Worm (Caenorhabditis elegans) whole organism, L4 larva: ENCODE data around the gene F11C1.10.

Experiments used
- D1046.2 ChIP-seq: fragments of 200-800 bp; sonication (Bioruptor generic); IDR thresholded peaks from 2 replicates; pipeline ENCODE4 v1.3.6; 2022; ENCODE audit warnings: missing genetic modification characterization, missing compliant biosample characterization
- F26F4.8 ChIP-seq: fragments of 200-800 bp; sonication (Bioruptor generic); conservative IDR thresholded peaks from 2 replicates; pipeline ENCODE4 v1.3.6; 2022; ENCODE audit warnings: missing genetic modification characterization, missing compliant biosample characterization
- F44E2.7 ChIP-seq: fragments of 200-800 bp; sonication (Bioruptor generic); IDR thresholded peaks from 2 replicates; pipeline ENCODE4 v2.1.2; 2022; ENCODE audit warnings: missing genetic modification characterization, missing compliant biosample characterization
- Y105C5A.15 ChIP-seq: fragments of 200-800 bp; sonication (Bioruptor generic); IDR thresholded peaks from 2 replicates; pipeline ENCODE4 v1.3.6; 2022; ENCODE audit warnings: missing genetic modification characterization, missing compliant biosample characterization
- Y5F2A.4 ChIP-seq: fragments of 200-800 bp; sonication (Bioruptor generic); optimal IDR thresholded peaks from 2 replicates; lab custom pipeline; 2018; ENCODE audit warnings: mild to moderate bottlenecking, missing genetic modification characterization, missing compliant biosample characterization
- Y75B8A.6 ChIP-seq: fragments of 200-800 bp; sonication (Bioruptor generic); IDR thresholded peaks from 2 replicates; pipeline ENCODE4 v1.3.6; 2022; ENCODE audit warnings: missing genetic modification reagents, missing genetic modification characterization, missing compliant biosample characterization
- ZK337.2 ChIP-seq: fragments of 200-800 bp; sonication (Bioruptor generic); IDR thresholded peaks from 2 replicates; pipeline ENCODE4 v1.3.6; 2022; ENCODE audit warnings: missing genetic modification reagents, missing genetic modification characterization, missing compliant biosample characterization
- ceh-20 ChIP-seq: fragments of 200-800 bp; sonication (Bioruptor generic); IDR thresholded peaks from 2 replicates; pipeline ENCODE4 v1.3.6; 2022; ENCODE audit warnings: missing genetic modification reagents, missing genetic modification characterization, missing compliant biosample characterization
- ceh-28 ChIP-seq: fragments of 150-350 bp; optimal IDR thresholded peaks from 2 replicates; lab custom pipeline; 2014; ENCODE audit warnings: missing biosample characterization, missing genetic modification reagents, missing genetic modification characterization
- ceh-44 ChIP-seq: fragments of 200-800 bp; sonication (Bioruptor generic); IDR thresholded peaks from 2 replicates; pipeline ENCODE4 v1.3.6; 2022; ENCODE audit warnings: missing genetic modification reagents, missing genetic modification characterization, missing compliant biosample characterization
- daf-16 ChIP-seq, 3 experiments: sonication (generic microtip); optimal IDR thresholded peaks; 2 replicates each; lab custom pipeline; 2016 to 2017; ENCODE audit warnings: missing genetic modification characterization in 3 of 3, missing genetic modification reagents in 3 of 3, mild to moderate bottlenecking in 2 of 3, missing compliant biosample characterization in 2 of 3, missing biosample characterization in 1 of 3, moderate library complexity in 1 of 3
- dmd-6 ChIP-seq: fragments of 200-800 bp; sonication (Bioruptor generic); IDR thresholded peaks from 2 replicates; pipeline ENCODE4 v1.3.6; 2022; ENCODE audit warnings: missing genetic modification reagents, missing genetic modification characterization, missing compliant biosample characterization
- dmd-8 ChIP-seq: fragments of 200-800 bp; sonication (Bioruptor generic); IDR thresholded peaks from 2 replicates; pipeline ENCODE4 v1.3.6; 2022; ENCODE audit warnings: missing genetic modification characterization, missing compliant biosample characterization
- dve-1 ChIP-seq: sonication (generic microtip); optimal IDR thresholded peaks from 2 replicates; lab custom pipeline; 2017; ENCODE audit warnings: antibody characterized with exemption, mild to moderate bottlenecking, missing genetic modification characterization, missing compliant biosample characterization; ENCODE audit not compliant: insufficient read depth
- hlh-11 ChIP-seq: fragments of 200-800 bp; sonication (Bioruptor generic); optimal IDR thresholded peaks from 2 replicates; lab custom pipeline; 2018; ENCODE audit warnings: mild to moderate bottlenecking, missing genetic modification characterization, missing compliant biosample characterization
- hlh-30 ChIP-seq: sonication (generic microtip); optimal IDR thresholded peaks from 2 replicates; lab custom pipeline; 2017; ENCODE audit warnings: antibody characterized with exemption, mild to moderate bottlenecking, missing genetic modification characterization, missing compliant biosample characterization; ENCODE audit not compliant: insufficient read depth
- jun-1 ChIP-seq: fragments of 150-350 bp; optimal IDR thresholded peaks from 2 replicates; lab custom pipeline; 2014; ENCODE audit warnings: missing biosample characterization, missing genetic modification reagents, missing genetic modification characterization
- lin-1 ChIP-seq: fragments of 200-800 bp; sonication (Bioruptor generic); IDR thresholded peaks from 2 replicates; pipeline ENCODE4 v1.3.6; 2022; ENCODE audit warnings: missing genetic modification reagents, missing genetic modification characterization, missing compliant biosample characterization
- lin-38 ChIP-seq: fragments of 200-800 bp; sonication (Bioruptor generic); IDR thresholded peaks from 2 replicates; pipeline ENCODE4 v1.3.6; 2022; ENCODE audit warnings: missing genetic modification reagents, missing genetic modification characterization, missing compliant biosample characterization
- lir-3 ChIP-seq: sonication (generic microtip); optimal IDR thresholded peaks from 2 replicates; lab custom pipeline; 2016; ENCODE audit warnings: mild to moderate bottlenecking, missing genetic modification characterization, missing compliant biosample characterization
- lsy-2 ChIP-seq, 2 experiments: fragments of 150-350 bp in 1 of 2; sonication (generic microtip) in 1 of 2; optimal IDR thresholded peaks; 2 replicates each; lab custom pipeline; 2014 to 2017; ENCODE audit warnings: missing biosample characterization in 2 of 2, missing genetic modification characterization in 2 of 2
- madf-9 ChIP-seq: fragments of 200-800 bp; sonication (Bioruptor generic); conservative IDR thresholded peaks from 2 replicates; pipeline ENCODE4 v1.3.6; 2022; ENCODE audit warnings: missing genetic modification reagents, missing genetic modification characterization, missing compliant biosample characterization
- mep-1 ChIP-seq: fragments of 150-350 bp; sonication (generic microtip); optimal IDR thresholded peaks from 3 replicates; lab custom pipeline; 2014; ENCODE audit warnings: missing biosample characterization, missing genetic modification characterization
- mxl-2 ChIP-seq: fragments of 200-800 bp; sonication (Bioruptor generic); conservative IDR thresholded peaks from 2 replicates; pipeline ENCODE4 v1.3.6; 2022; ENCODE audit warnings: missing genetic modification reagents, missing genetic modification characterization, missing compliant biosample characterization
- mxl-3 ChIP-seq: fragments of 200-800 bp; sonication (Bioruptor generic); optimal IDR thresholded peaks from 2 replicates; lab custom pipeline; 2018; ENCODE audit warnings: mild to moderate bottlenecking, missing genetic modification characterization, missing compliant biosample characterization
- nhr-102 ChIP-seq: sonication (generic microtip); optimal IDR thresholded peaks from 2 replicates; lab custom pipeline; 2016; ENCODE audit warnings: mild to moderate bottlenecking, missing genetic modification characterization, moderate library complexity, missing compliant biosample characterization
- nhr-28 ChIP-seq: fragments of 150-350 bp; optimal IDR thresholded peaks from 2 replicates; lab custom pipeline; 2014; ENCODE audit warnings: missing biosample characterization, missing genetic modification characterization
- nhr-42 ChIP-seq: fragments of 200-800 bp; sonication (Bioruptor generic); IDR thresholded peaks from 2 replicates; pipeline ENCODE4 v1.3.6; 2022; ENCODE audit warnings: missing genetic modification characterization, missing compliant biosample characterization
- nhr-48 ChIP-seq: sonication (generic microtip); optimal IDR thresholded peaks from 2 replicates; lab custom pipeline; 2016; ENCODE audit warnings: mild to moderate bottlenecking, missing genetic modification characterization, missing compliant biosample characterization
- php-3 ChIP-seq: fragments of 200-800 bp; sonication (Bioruptor generic); IDR thresholded peaks from 2 replicates; pipeline ENCODE4 v1.3.6; 2022; ENCODE audit warnings: missing genetic modification reagents, missing genetic modification characterization, missing compliant biosample characterization
- pqm-1 ChIP-seq: sonication (generic microtip); optimal IDR thresholded peaks from 2 replicates; lab custom pipeline; 2017; ENCODE audit warnings: missing biosample characterization, missing genetic modification characterization
- rbr-2 ChIP-seq: sonication (generic microtip); optimal IDR thresholded peaks from 2 replicates; lab custom pipeline; 2016; ENCODE audit warnings: missing genotype, missing genetic modification characterization, missing compliant biosample characterization
- tra-1 ChIP-seq: fragments of 200-800 bp; sonication (Bioruptor generic); IDR thresholded peaks from 2 replicates; pipeline ENCODE4 v1.3.6; 2022; ENCODE audit warnings: missing genetic modification reagents, missing genetic modification characterization, missing compliant biosample characterization
- vab-7 ChIP-seq: fragments of 200-800 bp; sonication (Bioruptor generic); IDR thresholded peaks from 2 replicates; pipeline ENCODE4 v1.3.6; 2022; ENCODE audit warnings: missing genetic modification reagents, missing genetic modification characterization, missing compliant biosample characterization
- zfp-2 ChIP-seq: sonication (generic microtip); optimal IDR thresholded peaks from 2 replicates; lab custom pipeline; 2016; ENCODE audit warnings: mild to moderate bottlenecking, missing genetic modification characterization, missing compliant biosample characterization
- ztf-7 ChIP-seq: fragments of 150-350 bp; optimal IDR thresholded peaks from 2 replicates; lab custom pipeline; 2014; ENCODE audit warnings: missing biosample characterization, missing genetic modification characterization

Gene F11C1.10

DNA sequence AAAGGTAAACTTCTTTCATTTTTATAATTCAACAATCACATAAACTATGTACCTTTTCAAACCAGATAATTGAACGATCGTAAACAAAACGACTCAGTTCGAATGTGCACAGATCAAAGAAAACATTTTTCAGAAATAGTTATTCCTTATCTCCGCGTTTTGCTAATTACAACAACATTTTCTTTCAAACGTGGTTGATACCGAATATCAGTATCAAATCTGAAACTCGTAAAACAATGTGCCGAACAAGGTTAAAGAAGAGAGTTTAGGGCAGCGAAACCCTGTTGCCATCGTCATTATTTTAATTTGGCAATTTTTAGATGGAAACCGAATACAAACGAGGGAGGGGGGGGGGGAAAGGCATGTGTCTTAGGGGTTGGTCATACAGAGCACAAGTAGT lies 4.5 kb downstream of the F11C1.10 start, which contains the start of gene scav-4:
Gene scav-4, plus strand, starts transcription at position 383 of the 400 bp plus-strand sequence.
- TF ChIP-seq dmd-6 (GFP tag; lab: Robert Waterston, UW) (peak; percentile 46), F26F4.8 (GFP tag; lab: Robert Waterston, UW) (no peak), daf-16 (GFP tag; optimal IDR thresholded peaks at IDR 0.05; lab: Kevin White, UChicago) (no peak), daf-16 (tag; optimal IDR thresholded peaks at IDR 0.05; lab: Kevin White, UChicago) (peak; percentile 94), Y75B8A.6 (GFP tag; lab: Robert Waterston, UW) (no peak), mxl-2 (GFP tag; lab: Robert Waterston, UW) (no peak), mxl-3 (GFP tag; lab: Kevin White, UChicago) (peak; percentile 34), lin-1 (no peak), dve-1 (tag; lab: Kevin White, UChicago) (peak; percentile 6), mep-1 (tag; lab: Kevin White, UChicago) (no peak), ceh-28 (tag; lab: Kevin White, UChicago) (no peak), ZK337.2 (GFP tag; lab: Robert Waterston, UW) (no peak), jun-1 (tag; lab: Kevin White, UChicago) (no peak), php-3 (GFP tag; lab: Robert Waterston, UW) (peak; percentile 53; the same call in 1 of the 2 replicates), rbr-2 (tag; lab: Kevin White, UChicago) (no peak), ceh-44 (GFP tag; lab: Robert Waterston, UW) (no peak), D1046.2 (GFP tag; lab: Robert Waterston, UW) (no peak), nhr-28 (tag; lab: Kevin White, UChicago) (peak; percentile 56), Y105C5A.15 (no peak), ztf-7 (tag; lab: Kevin White, UChicago) (no peak), hlh-11 (tag; lab: Kevin White, UChicago) (peak; percentile 49), lsy-2 (tag; optimal IDR thresholded peaks at IDR 0.05; lab: Kevin White, UChicago) (no peak), F44E2.7 (no peak), ceh-20 (GFP tag; lab: Robert Waterston, UW) (no peak), pqm-1 (tag; lab: Kevin White, UChicago) (peak; percentile 31), vab-7 (GFP tag; lab: Robert Waterston, UW) (no peak), hlh-30 (tag; lab: Kevin White, UChicago) (no peak)

DNA sequence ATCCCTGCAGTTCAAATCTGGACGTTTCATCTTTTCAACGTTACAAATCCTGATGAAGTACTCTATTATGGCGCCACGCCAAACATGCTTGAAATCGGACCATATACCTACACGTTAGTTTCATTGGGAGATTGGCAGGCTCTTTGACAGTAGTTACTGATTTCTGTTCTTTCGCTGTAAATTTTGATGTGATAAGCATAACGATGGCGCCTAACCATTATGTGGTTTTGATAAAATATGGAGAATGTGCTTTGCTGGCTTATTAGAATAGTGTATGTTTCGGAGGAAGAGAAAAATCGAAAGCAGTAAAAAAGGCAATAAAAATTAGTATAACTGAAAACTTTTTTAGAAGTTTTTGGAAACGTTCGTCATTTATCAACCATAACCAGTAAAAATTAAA lies 5.8 kb downstream of the F11C1.10 start:
- TF ChIP-seq Y5F2A.4 (GFP tag; lab: Kevin White, UChicago) (no peak), php-3 (GFP tag; lab: Robert Waterston, UW) (peak; percentile 56; the same call in 1 of the 2 replicates), lir-3 (no peak), zfp-2 (tag; lab: Kevin White, UChicago) (no peak), nhr-42 (GFP tag; lab: Robert Waterston, UW) (no peak), dmd-8 (no peak), madf-9 (GFP tag; lab: Robert Waterston, UW) (no peak), nhr-102 (tag; lab: Kevin White, UChicago) (no peak), daf-16 (GFP tag; optimal IDR thresholded peaks at IDR 0.05; lab: Kevin White, UChicago) (no peak), daf-16 (tag; optimal IDR thresholded peaks at IDR 0.05; lab: Kevin White, UChicago) (peak; percentile 66), nhr-48 (peak; percentile 5), hlh-30 (tag; lab: Kevin White, UChicago) (no peak), dve-1 (tag; lab: Kevin White, UChicago) (peak; percentile 53), tra-1 (GFP tag; lab: Robert Waterston, UW) (peak; percentile 88; the same call in 1 of the 2 replicates), dmd-6 (GFP tag; lab: Robert Waterston, UW) (peak; percentile 87), pqm-1 (tag; lab: Kevin White, UChicago) (peak; percentile 51), hlh-11 (tag; lab: Kevin White, UChicago) (peak; percentile 56), lin-38 (GFP tag; lab: Robert Waterston, UW) (0 out of 2 replicates have a peak, but pooled peaks have one; percentile 4)
- TF ChIP-seq, all 104 proteins: peak for 9
